Worm (Caenorhabditis elegans): ENCODE measurements around the gene Y77E11A.12.

- TF ChIP-seq nfya-1 (tag; optimal IDR thresholded peaks at IDR 0.05; ENCODE audit: insufficient read depth) (no peak), unc-62 (GFP tag; optimal IDR thresholded peaks at IDR 0.05) (no peak), elt-2 (tag; optimal IDR thresholded peaks at IDR 0.05) (no peak)
Observed at ce11 chrIV:1459826-1460489, 15.0 kb downstream of the Y77E11A.12 start.
